Worm (Caenorhabditis elegans) whole organism, L3 larva: ENCODE results near the gene srh-213.

Source experiments
- ceh-16 ChIP-seq: sonication (generic microtip); optimal IDR thresholded peaks from 2 replicates; lab custom pipeline; 2017; ENCODE audit warnings: missing biosample characterization, missing genetic modification characterization
- lin-39 ChIP-seq: fragments of 150-350 bp; optimal IDR thresholded peaks from 2 replicates; lab custom pipeline; 2018; ENCODE audit warnings: missing biosample characterization, missing genetic modification reagents, missing genetic modification characterization
- nfya-1 ChIP-seq: sonication (generic microtip); optimal IDR thresholded peaks from 2 replicates; lab custom pipeline; 2017; ENCODE audit warnings: missing genetic modification characterization, mild to moderate bottlenecking, missing compliant biosample characterization, antibody characterized with exemption, moderate library complexity; ENCODE audit not compliant: insufficient read depth
- nhr-25 ChIP-seq: sonication (generic microtip); optimal IDR thresholded peaks from 2 replicates; lab custom pipeline; 2017; ENCODE audit warnings: missing biosample characterization, missing genetic modification characterization
- zag-1 ChIP-seq: fragments of 150-350 bp; optimal IDR thresholded peaks from 2 replicates; lab custom pipeline; 2014; ENCODE audit warnings: missing biosample characterization, missing genetic modification characterization

ce11 chrV:3588223-3588622 lies 6.6 kb downstream of the srh-213 start:
- TF ChIP-seq ceh-16 (no peak), lin-39 (tag; lab: Kevin White, UChicago) (no peak), nfya-1 (tag; lab: Kevin White, UChicago) (peak; percentile 5), zag-1 (tag; lab: Kevin White, UChicago) (no peak), nhr-25 (tag; lab: Kevin White, UChicago) (no peak)
